Fruit fly (Drosophila melanogaster) whole organism, wandering third instar larva: ENCODE results near the gene Rbp1.

Experiments
- Abd-B ChIP-seq: fragments of >200 bp; optimal IDR thresholded peaks from 2 replicates; lab custom pipeline; 2017; ENCODE audit warnings: missing biosample characterization, missing genetic modification characterization
- CG32264 ChIP-seq: fragments of 200-800 bp; sonication (Bioruptor generic); optimal IDR thresholded peaks from 2 replicates; lab custom pipeline; 2016; ENCODE audit warnings: missing biosample characterization, missing genetic modification characterization
- CG9705 ChIP-seq: fragments of 200-800 bp; sonication (Bioruptor generic); optimal IDR thresholded peaks from 2 replicates; lab custom pipeline; 2018; ENCODE audit warnings: missing biosample characterization, mild to moderate bottlenecking, missing genetic modification characterization
- CrebA ChIP-seq: fragments of 200-800 bp; sonication (Bioruptor generic); optimal IDR thresholded peaks from 2 replicates; lab custom pipeline; 2016; ENCODE audit warnings: missing biosample characterization, mild to moderate bottlenecking, missing genetic modification characterization, borderline replicate concordance
- Dfd ChIP-seq: fragments of >200 bp; optimal IDR thresholded peaks from 2 replicates; lab custom pipeline; 2017; ENCODE audit warnings: missing biosample characterization, missing genetic modification characterization
- Dif ChIP-seq: fragments of 200-275, 200-300 bp; sonication (Bioruptor generic); optimal IDR thresholded peaks from 2 replicates; lab custom pipeline; 2018; ENCODE audit warnings: missing biosample characterization, missing genetic modification characterization; ENCODE audit not compliant: partially characterized antibody
- GATAd ChIP-seq: sonication (Bioruptor generic); optimal IDR thresholded peaks from 2 replicates; lab custom pipeline; 2016; ENCODE audit warnings: missing biosample characterization, missing genetic modification characterization
- HLH106 ChIP-seq: fragments of 200-800 bp; optimal IDR thresholded peaks from 3 replicates; lab custom pipeline; 2019; ENCODE audit warnings: missing biosample characterization, mild to moderate bottlenecking, missing genetic modification characterization, moderate library complexity
- Hnf4 ChIP-seq: fragments of 200-800 bp; sonication (Bioruptor generic); optimal IDR thresholded peaks from 2 replicates; lab custom pipeline; 2016; ENCODE audit warnings: missing biosample characterization, mild to moderate bottlenecking, missing genetic modification characterization
- Hr78 ChIP-seq: fragments of >200 bp; optimal IDR thresholded peaks from 2 replicates; lab custom pipeline; 2017; ENCODE audit warnings: missing biosample characterization, missing genetic modification characterization
- Hr83 ChIP-seq: fragments of 200-300 bp; sonication (Bioruptor generic); optimal IDR thresholded peaks from 2 replicates; lab custom pipeline; 2016; ENCODE audit warnings: missing biosample characterization, mild to moderate bottlenecking, missing genetic modification characterization, moderate library complexity; ENCODE audit not compliant: poor library complexity, severe bottlenecking
- Jra ChIP-seq: sonication (Bioruptor generic); optimal IDR thresholded peaks from 2 replicates; lab custom pipeline; 2016; ENCODE audit warnings: missing biosample characterization, missing genetic modification characterization
- Mio ChIP-seq: sonication (Bioruptor generic); optimal IDR thresholded peaks from 2 replicates; lab custom pipeline; 2016; ENCODE audit warnings: missing biosample characterization, missing genetic modification characterization
- Myc ChIP-seq: fragments of >200 bp; optimal IDR thresholded peaks from 2 replicates; lab custom pipeline; 2017
- N ChIP-seq: fragments of >200 bp; optimal IDR thresholded peaks from 2 replicates; lab custom pipeline; 2018; ENCODE audit warnings: missing biosample characterization, missing external identifiers, missing genetic modification characterization
- OdsH ChIP-seq: fragments of 200-800 bp; sonication (Bioruptor generic); optimal IDR thresholded peaks from 2 replicates; lab custom pipeline; 2016; ENCODE audit warnings: missing biosample characterization, mild to moderate bottlenecking, missing genetic modification characterization
- Rel ChIP-seq, 2 experiments: fragments of 200-800 bp; sonication (Bioruptor generic) in 1 of 2; optimal IDR thresholded peaks; 2 replicates in 1 of 2; 3 replicates in 1 of 2; lab custom pipeline; 2016 to 2019; ENCODE audit warnings: mild to moderate bottlenecking in 2 of 2, missing biosample characterization in 2 of 2, missing genetic modification characterization in 2 of 2, moderate library complexity in 1 of 2
- Sp1 ChIP-seq: fragments of 200-800 bp; sonication (Bioruptor generic); optimal IDR thresholded peaks from 3 replicates; lab custom pipeline; 2019; ENCODE audit warnings: missing biosample characterization, mild to moderate bottlenecking, missing genetic modification characterization, moderate library complexity
- Vsx2 ChIP-seq: fragments of 200-300, 225-300 bp; sonication (Bioruptor generic); optimal IDR thresholded peaks from 2 replicates; lab custom pipeline; 2018; ENCODE audit warnings: missing biosample characterization, missing genetic modification characterization; ENCODE audit not compliant: partially characterized antibody
- br ChIP-seq: fragments of 200-800 bp; sonication (Bioruptor generic); optimal IDR thresholded peaks from 2 replicates; lab custom pipeline; 2016; ENCODE audit warnings: missing biosample characterization, missing genetic modification characterization
- brk ChIP-seq: fragments of 200-800 bp; sonication (Bioruptor generic); optimal IDR thresholded peaks from 2 replicates; lab custom pipeline; 2016; ENCODE audit warnings: missing biosample characterization, mild to moderate bottlenecking, missing genetic modification characterization
- dl ChIP-seq, 2 experiments: fragments of 175-275, 200-275 bp in 1 of 2; fragments of 200-275 bp in 1 of 2; sonication (Bioruptor generic); optimal IDR thresholded peaks; lab custom pipeline; 2018; ENCODE audit warnings: mild to moderate bottlenecking in 2 of 2, missing biosample characterization in 2 of 2, missing genetic modification characterization in 2 of 2, moderate library complexity in 2 of 2; ENCODE audit not compliant: partially characterized antibody in 2 of 2, insufficient read depth in 1 of 2
- dmrt93B ChIP-seq: fragments of 200-800 bp; sonication (Bioruptor generic); optimal IDR thresholded peaks from 2 replicates; lab custom pipeline; 2018; ENCODE audit warnings: missing biosample characterization, mild to moderate bottlenecking, missing genetic modification characterization
- dsf ChIP-seq: sonication (Bioruptor generic); optimal IDR thresholded peaks from 2 replicates; lab custom pipeline; 2016; ENCODE audit warnings: missing biosample characterization, missing genetic modification characterization, borderline replicate concordance
- ey ChIP-seq: fragments of 200-800 bp; sonication (Bioruptor generic); optimal IDR thresholded peaks from 2 replicates; lab custom pipeline; 2016; ENCODE audit warnings: missing biosample characterization, missing genetic modification characterization
- foxo ChIP-seq, 2 experiments: fragments of 200-800 bp; sonication (Bioruptor generic); optimal IDR thresholded peaks; 2 replicates in 1 of 2; 3 replicates in 1 of 2; lab custom pipeline; 2016 to 2017; ENCODE audit warnings: missing biosample characterization in 2 of 2, missing genetic modification characterization in 2 of 2
- fru ChIP-seq: fragments of 200-800 bp; sonication (Bioruptor generic); optimal IDR thresholded peaks from 3 replicates; lab custom pipeline; 2016; ENCODE audit warnings: missing biosample characterization, mild to moderate bottlenecking, missing genetic modification characterization
- h ChIP-seq: fragments of 200-800 bp; sonication (Bioruptor generic); optimal IDR thresholded peaks from 3 replicates; lab custom pipeline; 2016; ENCODE audit warnings: missing biosample characterization, mild to moderate bottlenecking, missing genetic modification characterization
- jim ChIP-seq: fragments of 175-275, 200-325 bp; sonication (Bioruptor generic); optimal IDR thresholded peaks from 2 replicates; lab custom pipeline; 2016; ENCODE audit warnings: missing biosample characterization, mild to moderate bottlenecking, missing genetic modification characterization
- lola ChIP-seq: fragments of >200 bp; optimal IDR thresholded peaks from 2 replicates; lab custom pipeline; 2017; ENCODE audit warnings: missing biosample characterization, missing genetic modification characterization
- pan ChIP-seq: fragments of >200 bp; optimal IDR thresholded peaks from 2 replicates; lab custom pipeline; 2017
- psq ChIP-seq: fragments of 200-800 bp; sonication (Bioruptor generic); optimal IDR thresholded peaks from 3 replicates; lab custom pipeline; 2017; ENCODE audit warnings: missing biosample characterization, mild to moderate bottlenecking, missing genetic modification characterization, moderate library complexity
- rgr ChIP-seq: fragments of 200-800 bp; sonication (Bioruptor generic); optimal IDR thresholded peaks from 3 replicates; lab custom pipeline; 2016; ENCODE audit warnings: missing biosample characterization, mild to moderate bottlenecking, missing genetic modification characterization
- sage ChIP-seq: fragments of 200-800 bp; sonication (Bioruptor generic); optimal IDR thresholded peaks from 2 replicates; lab custom pipeline; 2016; ENCODE audit warnings: missing biosample characterization, mild to moderate bottlenecking, missing genetic modification characterization
- sv ChIP-seq: fragments of 200-800 bp; sonication (Bioruptor generic); optimal IDR thresholded peaks from 3 replicates; lab custom pipeline; 2016; ENCODE audit warnings: missing biosample characterization, missing genetic modification characterization
- tai ChIP-seq: sonication (Bioruptor generic); optimal IDR thresholded peaks from 2 replicates; lab custom pipeline; 2016; ENCODE audit warnings: missing biosample characterization, missing genetic modification characterization
- usp ChIP-seq: fragments of >200 bp; optimal IDR thresholded peaks from 2 replicates; lab custom pipeline; 2017; ENCODE audit warnings: missing biosample characterization, missing genetic modification characterization
- woc ChIP-seq: sonication (Bioruptor generic); optimal IDR thresholded peaks from 2 replicates; lab custom pipeline; 2016; ENCODE audit warnings: missing biosample characterization, mild to moderate bottlenecking, missing genetic modification characterization

The Rbp1 gene

DNA sequence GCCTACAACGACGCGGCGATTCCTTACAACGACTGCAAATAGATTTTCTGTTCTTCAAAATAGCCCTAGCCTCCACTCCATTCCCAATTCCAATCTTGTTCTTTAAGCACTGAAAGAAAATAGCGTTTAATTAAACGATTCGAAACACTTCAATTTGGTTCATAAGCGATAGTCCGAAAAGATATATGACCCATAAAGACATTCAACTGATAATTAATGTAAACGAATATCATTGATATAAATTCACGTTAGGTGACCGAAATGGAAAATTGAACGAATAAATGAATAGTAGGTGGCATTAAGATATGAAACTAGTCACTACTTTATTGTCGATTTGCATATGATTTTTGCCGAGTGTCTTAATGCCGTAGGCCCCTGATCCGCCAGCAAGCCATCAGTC, 45.6 kb downstream of the Rbp1 start:
- no peak for TF ChIP-seq Rel (GFP tag; optimal IDR thresholded peaks at IDR 0.05; lab: Kevin White, UChicago)
- no peak for TF ChIP-seq Rel (tag; optimal IDR thresholded peaks at IDR 0.05; lab: Kevin White, UChicago)
- TF ChIP-seq sv (GFP tag; lab: Kevin White, UChicago), result no peak
- no peak for TF ChIP-seq jim (GFP tag; lab: Kevin White, UChicago)
- TF ChIP-seq lola (GFP tag; lab: Kevin White, UChicago), result no peak
- no peak for TF ChIP-seq Dfd
- TF ChIP-seq OdsH, result no peak
- TF ChIP-seq foxo (GFP tag; optimal IDR thresholded peaks at IDR 0.05; lab: Kevin White, UChicago), result no peak
- TF ChIP-seq N (GFP tag; lab: Kevin White, UChicago), result no peak
- TF ChIP-seq h (GFP tag; lab: Kevin White, UChicago), result no peak
- TF ChIP-seq rgr, result no peak
- no peak for TF ChIP-seq Hr83
- no peak for TF ChIP-seq CrebA (GFP tag; lab: Kevin White, UChicago)

DNA sequence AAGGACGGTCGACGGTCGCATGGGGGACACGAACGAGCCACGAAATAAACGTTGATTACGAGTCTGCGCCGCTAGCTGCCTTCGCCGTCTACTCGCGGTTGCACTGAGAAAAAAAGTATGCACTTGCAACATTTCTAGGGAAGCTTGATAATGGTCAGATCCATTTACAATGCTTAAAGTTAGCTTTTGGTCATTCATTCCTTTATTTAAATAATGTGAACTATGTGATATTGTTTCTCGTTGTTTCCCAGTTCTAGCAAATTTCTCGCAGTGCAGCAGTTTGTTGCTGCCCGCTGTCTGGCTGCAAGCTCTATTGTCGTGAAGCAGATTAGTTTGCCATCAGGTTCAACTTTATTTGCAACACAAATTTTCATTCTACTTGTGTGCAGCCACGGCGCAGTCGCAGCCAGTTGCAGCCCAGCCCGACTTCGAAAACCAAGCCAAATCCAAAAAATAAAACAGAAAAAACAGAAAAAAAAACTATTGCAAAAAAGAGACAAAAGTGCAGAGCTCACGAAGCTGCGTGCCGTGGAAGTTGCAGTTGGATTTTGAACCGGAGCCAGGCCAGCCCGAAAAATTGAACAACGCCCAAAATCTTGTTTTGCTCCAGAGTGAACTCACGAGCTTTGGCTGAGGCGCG, 48.5 kb downstream of the Rbp1 start:
- no peak for TF ChIP-seq tai
- no peak for TF ChIP-seq Myc
- TF ChIP-seq fru (GFP tag; lab: Kevin White, UChicago), result peak; percentile 34
- no peak for TF ChIP-seq jim (GFP tag; lab: Kevin White, UChicago)
- TF ChIP-seq HLH106 (tag; lab: Kevin White, UChicago), result peak; percentile 7
- TF ChIP-seq pan (lab: Kevin White, UChicago), result no peak
- no peak for TF ChIP-seq GATAd (GFP tag; lab: Kevin White, UChicago)
- TF ChIP-seq brk, result no peak
- peak in 1 of 2 experiments; percentile 47 for TF ChIP-seq foxo (GFP tag; optimal IDR thresholded peaks at IDR 0.05; lab: Kevin White, UChicago)
- no peak for TF ChIP-seq sage (GFP tag; lab: Kevin White, UChicago)
- TF ChIP-seq dmrt93B (GFP tag; lab: Kevin White, UChicago), result peak; percentile 9
- no peak for TF ChIP-seq ey (GFP tag; lab: Kevin White, UChicago)
- TF ChIP-seq woc (GFP tag; lab: Kevin White, UChicago), result no peak
- TF ChIP-seq Vsx2 (GFP tag; lab: Kevin White, UChicago), result no peak
- no peak for TF ChIP-seq lola (GFP tag; lab: Kevin White, UChicago)
- TF ChIP-seq dsf (GFP tag; lab: Kevin White, UChicago), result no peak
- peak; percentile 47 for TF ChIP-seq h (GFP tag; lab: Kevin White, UChicago)
- no peak for TF ChIP-seq Hnf4 (GFP tag; lab: Kevin White, UChicago)
- no peak for TF ChIP-seq N (GFP tag; lab: Kevin White, UChicago)
- no peak for TF ChIP-seq CG32264
- TF ChIP-seq Rel (GFP tag; optimal IDR thresholded peaks at IDR 0.05; lab: Kevin White, UChicago), result no peak
- TF ChIP-seq Rel (tag; optimal IDR thresholded peaks at IDR 0.05; lab: Kevin White, UChicago), result no peak
- TF ChIP-seq Hr78, result no peak
- no peak for TF ChIP-seq psq (GFP tag; lab: Kevin White, UChicago)
- TF ChIP-seq CrebA (GFP tag; lab: Kevin White, UChicago), result no peak
- TF ChIP-seq usp (GFP tag; lab: Kevin White, UChicago), result no peak
- no peak for TF ChIP-seq Jra (GFP tag; lab: Kevin White, UChicago)
- no peak for TF ChIP-seq Dif (GFP tag; lab: Kevin White, UChicago)

DNA sequence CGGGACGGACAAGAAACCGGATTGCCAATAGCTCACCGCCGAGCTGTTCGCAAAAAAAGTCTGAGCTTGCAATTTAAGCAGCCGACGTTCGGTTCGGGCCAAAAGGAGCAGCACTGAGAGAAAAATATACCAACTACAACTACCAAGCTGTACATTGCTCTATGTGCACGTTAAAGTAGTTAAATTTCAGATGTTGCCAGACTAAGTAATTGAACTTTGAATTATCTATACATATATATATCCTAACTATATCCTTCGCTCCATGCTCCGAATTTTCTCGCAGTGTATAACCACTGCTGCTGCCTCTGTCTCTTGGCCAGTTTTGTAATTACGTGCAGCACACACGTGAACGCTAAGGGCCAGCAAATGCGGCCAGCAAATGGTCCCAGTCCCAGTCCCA, 50.7 kb downstream of the Rbp1 start:
- TF ChIP-seq usp (GFP tag; lab: Kevin White, UChicago) (no peak), jim (GFP tag; lab: Kevin White, UChicago) (no peak), sv (GFP tag; lab: Kevin White, UChicago) (no peak), Dfd (no peak), dmrt93B (GFP tag; lab: Kevin White, UChicago) (peak; percentile 89), dl (GFP tag; optimal IDR thresholded peaks at IDR 0.05; lab: Kevin White, UChicago; ENCODE audit: insufficient read depth in 1 of 2, partially characterized antibody in 2 of 2) (no peak), brk (peak; percentile 95), GATAd (GFP tag; lab: Kevin White, UChicago) (no peak), Hr78 (no peak), br (GFP tag; lab: Kevin White, UChicago) (peak; percentile 94), h (GFP tag; lab: Kevin White, UChicago) (peak; percentile 97), Myc (no peak), woc (GFP tag; lab: Kevin White, UChicago) (peak; percentile 92), ey (GFP tag; lab: Kevin White, UChicago) (peak; percentile 90), Jra (GFP tag; lab: Kevin White, UChicago) (peak; percentile 79), fru (GFP tag; lab: Kevin White, UChicago) (peak; percentile 96), Sp1 (peak; percentile 97), CG9705 (GFP tag; lab: Kevin White, UChicago) (peak; percentile 90), tai (peak; percentile 75), Mio (GFP tag; lab: Kevin White, UChicago) (no peak), dsf (GFP tag; lab: Kevin White, UChicago) (peak; percentile 57), CrebA (GFP tag; lab: Kevin White, UChicago) (peak; percentile 89), N (GFP tag; lab: Kevin White, UChicago) (no peak), Dif (GFP tag; lab: Kevin White, UChicago) (no peak), Rel (GFP tag; optimal IDR thresholded peaks at IDR 0.05; lab: Kevin White, UChicago) (peak; percentile 90), Rel (tag; optimal IDR thresholded peaks at IDR 0.05; lab: Kevin White, UChicago) (peak; percentile 70), HLH106 (tag; lab: Kevin White, UChicago) (peak; percentile 96), Hr83 (peak; percentile 63), Abd-B (GFP tag; lab: Kevin White, UChicago) (no peak), Hnf4 (GFP tag; lab: Kevin White, UChicago) (peak; percentile 90), rgr (peak; percentile 95), lola (GFP tag; lab: Kevin White, UChicago) (no peak), psq (GFP tag; lab: Kevin White, UChicago) (peak; percentile 92), foxo (GFP tag; optimal IDR thresholded peaks at IDR 0.05; lab: Kevin White, UChicago) (peak; percentile 67 to 97), sage (GFP tag; lab: Kevin White, UChicago) (peak; percentile 95), CG32264 (peak; percentile 86), Vsx2 (GFP tag; lab: Kevin White, UChicago) (peak; percentile 6)
